Fruit fly (Drosophila melanogaster) whole organism, embryonic: ENCODE results near the gene arm.
A peak's percentile ranks its signal among the peaks of the same experiment; 100 is the strongest.

Experiments
- Abd-B ChIP-seq: fragments of 200-800 bp; sonication (Bioruptor generic); optimal IDR thresholded peaks from 2 replicates; lab custom pipeline; 2018; ENCODE audit warnings: missing biosample characterization, mild to moderate bottlenecking, missing genetic modification characterization, moderate library complexity
- Adf1 ChIP-seq: fragments of 200-800 bp; sonication (Bioruptor generic); IDR thresholded peaks from 2 replicates; pipeline ENCODE4 v1.3.6; 2022; ENCODE audit warnings: missing biosample characterization, missing genetic modification characterization
- Bgb ChIP-seq: fragments of 200-800 bp; sonication (Bioruptor generic); IDR thresholded peaks from 2 replicates; pipeline ENCODE4 v1.3.6; 2022; ENCODE audit warnings: missing biosample characterization, missing genetic modification characterization; ENCODE audit not compliant: partially characterized antibody
- CG1024 ChIP-seq: fragments of 200-800 bp; sonication (Bioruptor generic); IDR thresholded peaks from 2 replicates; pipeline ENCODE4 v1.3.6; 2022; ENCODE audit warnings: missing biosample characterization, missing genetic modification characterization
- CG10959 ChIP-seq: fragments of 200-800 bp; sonication (Bioruptor generic); IDR thresholded peaks from 2 replicates; pipeline ENCODE4 v1.3.6; 2022; ENCODE audit warnings: missing biosample characterization, missing genetic modification characterization
- CG12659 ChIP-seq: fragments of 200-800 bp; sonication (Bioruptor generic); optimal IDR thresholded peaks from 3 replicates; lab custom pipeline; 2017; ENCODE audit warnings: mild to moderate bottlenecking, missing biosample characterization, missing genetic modification reagents, missing genetic modification characterization
- CG13624 ChIP-seq: fragments of 200-800 bp; sonication (Bioruptor generic); optimal IDR thresholded peaks from 2 replicates; lab custom pipeline; 2016; ENCODE audit warnings: missing biosample characterization, missing genetic modification characterization
- CG15269 ChIP-seq: fragments of 200-800 bp; sonication (Bioruptor generic); optimal IDR thresholded peaks from 2 replicates; lab custom pipeline; 2018; ENCODE audit warnings: missing biosample characterization, mild to moderate bottlenecking, missing genetic modification characterization, moderate library complexity
- CG34376 ChIP-seq: fragments of 200-800 bp; sonication (Bioruptor generic); optimal IDR thresholded peaks from 2 replicates; lab custom pipeline; 2018; ENCODE audit warnings: missing biosample characterization, mild to moderate bottlenecking, missing genetic modification characterization
- CG6654 ChIP-seq: fragments of 200-800 bp; sonication (Bioruptor generic); optimal IDR thresholded peaks from 2 replicates; lab custom pipeline; 2017; ENCODE audit warnings: missing biosample characterization, mild to moderate bottlenecking, missing genetic modification characterization
- CG6854 ChIP-seq: fragments of 200-800 bp; sonication (Bioruptor generic); optimal IDR thresholded peaks from 3 replicates; lab custom pipeline; 2017; ENCODE audit warnings: missing biosample characterization, mild to moderate bottlenecking, missing genetic modification characterization
- D ChIP-seq, 2 experiments: fragments of 200-800 bp in 1 of 2; fragments of >200 bp in 1 of 2; sonication (Bioruptor generic) in 1 of 2; optimal IDR thresholded peaks; 2 replicates in 1 of 2; 3 replicates in 1 of 2; lab custom pipeline; 2017; ENCODE audit warnings: mild to moderate bottlenecking in 1 of 2, missing biosample characterization in 1 of 2, missing genetic modification characterization in 1 of 2, missing genetic modification reagents in 1 of 2
- Dip2 ChIP-seq: fragments of 200-800 bp; sonication (Bioruptor generic); IDR thresholded peaks from 2 replicates; pipeline ENCODE4 v1.3.6; 2022; ENCODE audit warnings: missing biosample characterization, missing genetic modification characterization
- Fer3 ChIP-seq: fragments of 200-800 bp; sonication (Bioruptor generic); optimal IDR thresholded peaks from 2 replicates; lab custom pipeline; 2018; ENCODE audit warnings: missing biosample characterization, mild to moderate bottlenecking, missing genetic modification characterization, moderate library complexity
- H2.0 ChIP-seq: fragments of 200-800 bp; sonication (Bioruptor generic); IDR thresholded peaks from 2 replicates; pipeline ENCODE4 v1.3.6; 2022; ENCODE audit warnings: missing biosample characterization, missing genetic modification characterization
- Hand ChIP-seq: fragments of 200-800 bp; sonication (Bioruptor generic); optimal IDR thresholded peaks from 2 replicates; lab custom pipeline; 2017; ENCODE audit warnings: mild to moderate bottlenecking, missing biosample characterization, missing genetic modification reagents, missing genetic modification characterization
- Hmr ChIP-seq: fragments of 200-800 bp; sonication (Bioruptor generic); optimal IDR thresholded peaks from 3 replicates; lab custom pipeline; 2017; ENCODE audit warnings: mild to moderate bottlenecking, missing biosample characterization, missing genetic modification reagents, missing genetic modification characterization
- Hr51 ChIP-seq, 2 experiments: fragments of 200-800 bp; sonication (Bioruptor generic); optimal IDR thresholded peaks; 2 replicates in 1 of 2; 3 replicates in 1 of 2; lab custom pipeline; 2016 to 2018; ENCODE audit warnings: missing biosample characterization in 2 of 2, missing genetic modification characterization in 2 of 2, mild to moderate bottlenecking in 1 of 2, moderate library complexity in 1 of 2
- Hr78 ChIP-seq, 2 experiments: fragments of 200-800 bp in 1 of 2; fragments of >200 bp in 1 of 2; sonication (Bioruptor generic) in 1 of 2; optimal IDR thresholded peaks; 2 replicates each; lab custom pipeline; 2017 to 2019; ENCODE audit warnings: missing biosample characterization in 2 of 2, missing genetic modification characterization in 2 of 2, mild to moderate bottlenecking in 1 of 2, moderate library complexity in 1 of 2
- Nf-YB ChIP-seq: fragments of 200-800 bp; sonication (Bioruptor generic); optimal IDR thresholded peaks from 3 replicates; lab custom pipeline; 2019; ENCODE audit warnings: missing biosample characterization, mild to moderate bottlenecking, missing genetic modification characterization, moderate library complexity
- Opbp ChIP-seq: fragments of 200-800 bp; sonication (Bioruptor generic); IDR thresholded peaks from 3 replicates; pipeline ENCODE4 v1.3.6; 2022; ENCODE audit warnings: missing biosample characterization, missing genetic modification characterization; ENCODE audit not compliant: partially characterized antibody
- Sry-δ ChIP-seq: fragments of 200-800 bp; sonication (Bioruptor generic); optimal IDR thresholded peaks from 2 replicates; lab custom pipeline; 2016; ENCODE audit warnings: missing biosample characterization, missing genetic modification characterization
- Usf ChIP-seq: fragments of 200-800 bp; sonication (Bioruptor generic); optimal IDR thresholded peaks from 2 replicates; lab custom pipeline; 2017; ENCODE audit warnings: missing genotype, missing biosample characterization, missing genetic modification characterization
- chinmo ChIP-seq: fragments of 200-800 bp; sonication (Bioruptor generic); IDR thresholded peaks from 4 replicates; pipeline ENCODE4 v1.3.6; 2022; ENCODE audit warnings: missing biosample characterization, missing genetic modification characterization; ENCODE audit not compliant: partially characterized antibody
- corto ChIP-seq: fragments of 200-800 bp; sonication (Bioruptor generic); optimal IDR thresholded peaks from 2 replicates; lab custom pipeline; 2016; ENCODE audit warnings: missing biosample characterization, mild to moderate bottlenecking, missing genetic modification characterization, moderate library complexity
- dan ChIP-seq: fragments of 200-800 bp; sonication (Bioruptor generic); IDR thresholded peaks from 2 replicates; pipeline ENCODE4 v1.3.6; 2022; ENCODE audit warnings: missing biosample characterization, missing genetic modification characterization
- ems ChIP-seq: fragments of 200-800 bp; sonication (Bioruptor generic); optimal IDR thresholded peaks from 3 replicates; lab custom pipeline; 2016; ENCODE audit warnings: missing biosample characterization, missing genetic modification characterization
- fd3F ChIP-seq: fragments of 200-800 bp; sonication (Bioruptor generic); optimal IDR thresholded peaks from 2 replicates; lab custom pipeline; 2018; ENCODE audit warnings: missing biosample characterization, mild to moderate bottlenecking, missing genetic modification characterization, moderate library complexity
- fd64A ChIP-seq: fragments of 200-800 bp; sonication (Bioruptor generic); optimal IDR thresholded peaks from 3 replicates; lab custom pipeline; 2018; ENCODE audit warnings: missing biosample characterization, mild to moderate bottlenecking, missing genetic modification characterization
- fd96Cb ChIP-seq: fragments of 200-800 bp; sonication (Bioruptor generic); optimal IDR thresholded peaks from 2 replicates; lab custom pipeline; 2018; ENCODE audit warnings: missing biosample characterization, mild to moderate bottlenecking, missing genetic modification characterization, moderate library complexity
- gcm ChIP-seq: fragments of 200-800 bp; sonication (Bioruptor generic); optimal IDR thresholded peaks from 2 replicates; lab custom pipeline; 2019; ENCODE audit warnings: missing biosample characterization, mild to moderate bottlenecking, missing genetic modification characterization, moderate library complexity
- grn ChIP-seq: fragments of 200-800 bp; sonication (Bioruptor generic); optimal IDR thresholded peaks from 3 replicates; lab custom pipeline; 2017; ENCODE audit warnings: missing biosample characterization, missing genetic modification characterization
- hbn ChIP-seq: fragments of 200-800 bp; sonication (Bioruptor generic); IDR thresholded peaks from 2 replicates; pipeline ENCODE4 v1.3.6; 2022; ENCODE audit warnings: missing biosample characterization, missing genetic modification characterization; ENCODE audit not compliant: partially characterized antibody
- hkb ChIP-seq, 2 experiments: fragments of 200-800 bp in 1 of 2; fragments of >200 bp in 1 of 2; sonication (Bioruptor generic) in 1 of 2; IDR thresholded peaks in 1 of 2; optimal IDR thresholded peaks in 1 of 2; 2 replicates each; pipeline versions ENCODE4 v1.3.6 to Lab custom; 2017 to 2022; ENCODE audit warnings: missing biosample characterization in 1 of 2, missing genetic modification characterization in 1 of 2
- inv ChIP-seq: fragments of 200-800 bp; sonication (Bioruptor generic); IDR thresholded peaks from 2 replicates; pipeline ENCODE4 v1.3.6; 2022; ENCODE audit warnings: missing biosample characterization, missing genetic modification characterization; ENCODE audit not compliant: partially characterized antibody
- ken ChIP-seq: fragments of 200-800 bp; sonication (Bioruptor generic); IDR thresholded peaks from 3 replicates; pipeline ENCODE4 v1.3.6; 2022; ENCODE audit warnings: missing biosample characterization, missing genetic modification characterization
- nerfin-1 ChIP-seq: fragments of 200-800 bp; sonication (Bioruptor generic); optimal IDR thresholded peaks from 3 replicates; lab custom pipeline; 2019; ENCODE audit warnings: missing biosample characterization, mild to moderate bottlenecking, missing genetic modification characterization, moderate library complexity
- nerfin-2 ChIP-seq: fragments of 200-800 bp; sonication (Bioruptor generic); IDR thresholded peaks from 2 replicates; pipeline ENCODE4 v1.3.6; 2022; ENCODE audit warnings: missing biosample characterization, missing genetic modification characterization; ENCODE audit not compliant: partially characterized antibody
- pb ChIP-seq: fragments of 200-800 bp; sonication (Bioruptor generic); optimal IDR thresholded peaks from 3 replicates; lab custom pipeline; 2016; ENCODE audit warnings: missing biosample characterization, missing genetic modification characterization
- sc ChIP-seq, 3 experiments: fragments of >200 bp in 2 of 3; fragments of 200-800 bp in 1 of 3; sonication (Bioruptor generic) in 1 of 3; optimal IDR thresholded peaks; 2 replicates in 2 of 3; 3 replicates in 1 of 3; lab custom pipeline; 2017; ENCODE audit warnings: mild to moderate bottlenecking in 1 of 3, missing biosample characterization in 1 of 3, missing genetic modification characterization in 1 of 3, missing genetic modification reagents in 1 of 3
- sisA ChIP-seq: fragments of 200-800 bp; sonication (Bioruptor generic); IDR thresholded peaks from 2 replicates; pipeline ENCODE4 v1.3.6; 2022; ENCODE audit warnings: missing biosample characterization, missing genetic modification characterization
- sqz ChIP-seq: fragments of 200-800 bp; sonication (Bioruptor generic); optimal IDR thresholded peaks from 3 replicates; lab custom pipeline; 2018; ENCODE audit warnings: missing biosample characterization, mild to moderate bottlenecking, missing genetic modification characterization
- tll ChIP-seq, 2 experiments: fragments of 200-800 bp in 1 of 2; fragments of >200 bp in 1 of 2; sonication (Bioruptor generic) in 1 of 2; optimal IDR thresholded peaks; 2 replicates each; lab custom pipeline; 2017 to 2019; ENCODE audit warnings: missing biosample characterization in 2 of 2, missing genetic modification characterization in 2 of 2, mild to moderate bottlenecking in 1 of 2, moderate library complexity in 1 of 2
- trem ChIP-seq: fragments of 200-800 bp; optimal IDR thresholded peaks from 3 replicates; lab custom pipeline; 2019; ENCODE audit warnings: missing biosample characterization, mild to moderate bottlenecking, missing genetic modification characterization, moderate library complexity
- zen2 ChIP-seq: fragments of 200-800 bp; sonication (Bioruptor generic); IDR thresholded peaks from 3 replicates; pipeline ENCODE4 v1.3.6; 2022; ENCODE audit warnings: missing biosample characterization, missing genetic modification characterization; ENCODE audit not compliant: partially characterized antibody

The arm gene

dm6 chrX:1947178-1947872, 46.9 kb upstream of the arm start (continued):
- TF ChIP-seq D (optimal IDR thresholded peaks at IDR 0.05; lab: Kevin White, UChicago) (no peak), D (GFP tag; optimal IDR thresholded peaks at IDR 0.05; lab: Kevin White, UChicago) (peak; percentile 98), zen2 (GFP tag; lab: Robert Waterston, UW) (no peak), dan (peak; percentile 85), ems (GFP tag; lab: Kevin White, UChicago) (peak; percentile 95), CG6854 (peak; percentile 85), inv (GFP tag; lab: Robert Waterston, UW) (no peak), Fer3 (peak; percentile 91), CG12659 (peak; percentile 96), corto (peak; percentile 78), H2.0 (peak; percentile 95), Hr51 (GFP tag; optimal IDR thresholded peaks at IDR 0.05; lab: Kevin White, UChicago) (peak; percentile 93 to 94), CG1024 (peak; percentile 95), nerfin-2 (GFP tag; lab: Robert Waterston, UW) (no peak), grn (GFP tag; lab: Kevin White, UChicago) (peak; percentile 68), Hand (GFP tag; lab: Kevin White, UChicago) (peak; percentile 79), Dip2 (GFP tag; lab: Robert Waterston, UW) (peak; percentile 21; the same call in 1 of the 2 replicates), CG15269 (tag; lab: Kevin White, UChicago) (peak; percentile 94), CG13624 (GFP tag; lab: Kevin White, UChicago) (peak; percentile 88), CG6654 (peak; percentile 87), pb (GFP tag; lab: Kevin White, UChicago) (peak; percentile 93), fd96Cb (tag; lab: Kevin White, UChicago) (peak; percentile 98), chinmo (GFP tag; lab: Robert Waterston, UW) (peak; percentile 79; the same call in 2 of the 4 replicates), Bgb (GFP tag; lab: Robert Waterston, UW) (no peak), fd64A (GFP tag; lab: Kevin White, UChicago) (peak; percentile 98), tll (GFP tag; optimal IDR thresholded peaks at IDR 0.05; lab: Kevin White, UChicago) (peak in 1 of 2 experiments; percentile 71), hkb (optimal IDR thresholded peaks at IDR 0.05; lab: Kevin White, UChicago) (no peak), hkb (GFP tag; IDR thresholded peaks at IDR 0.05; lab: Robert Waterston, UW) (peak; percentile 97), sqz (GFP tag; lab: Kevin White, UChicago) (peak; percentile 94), Hmr (peak; percentile 88), ken (GFP tag; lab: Robert Waterston, UW) (peak; percentile 98), CG10959 (GFP tag; lab: Robert Waterston, UW) (peak; percentile 97), gcm (GFP tag; lab: Kevin White, UChicago) (peak; percentile 97), Nf-YB (GFP tag; lab: Kevin White, UChicago) (peak; percentile 87), Sry-δ (GFP tag; lab: Kevin White, UChicago) (peak; percentile 55), Adf1 (GFP tag; lab: Robert Waterston, UW) (peak; percentile 77), Hr78 (GFP tag; optimal IDR thresholded peaks at IDR 0.05; lab: Kevin White, UChicago) (peak in 1 of 2 experiments; percentile 92), nerfin-1 (peak; percentile 95), hbn (GFP tag; lab: Robert Waterston, UW) (no peak), Opbp (no peak), Abd-B (GFP tag; lab: Kevin White, UChicago) (peak; percentile 91), trem (tag; lab: Kevin White, UChicago) (peak; percentile 96), CG34376 (GFP tag; lab: Kevin White, UChicago) (peak; percentile 35), Usf (GFP tag; lab: Kevin White, UChicago) (peak; percentile 90), sc (optimal IDR thresholded peaks at IDR 0.05; lab: Kevin White, UChicago) (no peak), sc (GFP tag; optimal IDR thresholded peaks at IDR 0.05; lab: Kevin White, UChicago) (peak; percentile 98), fd3F (GFP tag; lab: Kevin White, UChicago) (peak; percentile 80), sisA (peak; percentile 94)
